Worm (Caenorhabditis elegans): ENCODE data around the gene Y11D7A.10.

- TF ChIP-seq snpc-4 (tag; optimal IDR thresholded peaks at IDR 0.05) (no peak), unc-62 (GFP tag; optimal IDR thresholded peaks at IDR 0.05 in 1 of 2) (no peak), unc-62 (tag; optimal IDR thresholded peaks at IDR 0.05) (no peak), fkh-10 (GFP tag; optimal IDR thresholded peaks at IDR 0.05) (no peak), nhr-237 (tag; optimal IDR thresholded peaks at IDR 0.05) (no peak), jun-1 (tag; optimal IDR thresholded peaks at IDR 0.05) (no peak), Y5F2A.4 (GFP tag; optimal IDR thresholded peaks at IDR 0.05) (no peak)
These were observed 30.1 kb upstream of the Y11D7A.10 start for ce11 chrIV:9289635-9290034.
